Worm (Caenorhabditis elegans): Measurements from ENCODE around the gene vps-24.
A peak's percentile ranks its signal among the peaks of the same experiment; 100 is the strongest.

ce11 chrII:4954099-4954959, 39.5 kb upstream of the vps-24 start:
- TF ChIP-seq snpc-3.4 (tag; optimal IDR thresholded peaks at IDR 0.05) (peak; percentile 21), unc-62 (GFP tag; optimal IDR thresholded peaks at IDR 0.05) (no peak), ets-4 (GFP tag; optimal IDR thresholded peaks at IDR 0.05) (no peak), F57C9.4 (tag; optimal IDR thresholded peaks at IDR 0.05) (no peak), ceh-27 (GFP tag; optimal IDR thresholded peaks at IDR 0.05) (no peak), snpc-4 (GFP tag; optimal IDR thresholded peaks at IDR 0.05) (no peak), snpc-4 (tag; optimal IDR thresholded peaks at IDR 0.05) (peak in 1 of 4 experiments; percentile 7), ama-1 (optimal IDR thresholded peaks at IDR 0.05) (no peak), ama-1 (GFP tag; optimal IDR thresholded peaks at IDR 0.05) (no peak), gei-17 (GFP tag; optimal IDR thresholded peaks at IDR 0.05) (no peak), unc-130 (GFP tag; optimal IDR thresholded peaks at IDR 0.05) (no peak), ekl-4 (GFP tag; IDR thresholded peaks at IDR 0.05) (0 out of 2 replicates have a peak, but pooled peaks have one; percentile 9)

All from whole organism, young adult.